Worm (Caenorhabditis elegans) whole organism, L2 larva: ENCODE results near the gene srpa-72.

ENCODE experiments used
- C34F6.9 ChIP-seq: fragments of 150-350 bp; optimal IDR thresholded peaks from 2 replicates; lab custom pipeline; 2014; ENCODE audit warnings: missing biosample characterization, missing genetic modification characterization
- F13H6.1 ChIP-seq: sonication (generic microtip); optimal IDR thresholded peaks from 2 replicates; lab custom pipeline; 2016; ENCODE audit warnings: missing genetic modification characterization, missing compliant biosample characterization
- R02D3.7 ChIP-seq: fragments of 150-350 bp; optimal IDR thresholded peaks from 2 replicates; lab custom pipeline; 2014; ENCODE audit warnings: missing biosample characterization, missing genetic modification characterization
- ZK546.5 ChIP-seq: sonication (generic microtip); optimal IDR thresholded peaks from 2 replicates; lab custom pipeline; 2017; ENCODE audit warnings: missing biosample characterization, missing genetic modification characterization
- alr-1 ChIP-seq: fragments of 150-350 bp; optimal IDR thresholded peaks from 2 replicates; lab custom pipeline; 2014; ENCODE audit warnings: missing biosample characterization, missing genetic modification characterization
- aly-2 ChIP-seq: fragments of 150-350 bp; optimal IDR thresholded peaks from 2 replicates; lab custom pipeline; 2014; ENCODE audit warnings: missing biosample characterization, missing genetic modification characterization
- ama-1 ChIP-seq: fragments of 150-350 bp; optimal IDR thresholded peaks from 2 replicates; lab custom pipeline; 2018; ENCODE audit warnings: inconsistent platforms
- blmp-1 ChIP-seq: sonication (generic microtip); optimal IDR thresholded peaks from 2 replicates; lab custom pipeline; 2017; ENCODE audit warnings: missing genetic modification characterization, mild to moderate bottlenecking, missing compliant biosample characterization, antibody characterized with exemption, moderate library complexity; ENCODE audit not compliant: insufficient read depth
- ceh-16 ChIP-seq: fragments of 150-350 bp; optimal IDR thresholded peaks from 2 replicates; lab custom pipeline; 2014; ENCODE audit warnings: missing biosample characterization, missing genetic modification characterization
- crh-2 ChIP-seq: sonication (generic microtip); optimal IDR thresholded peaks from 2 replicates; lab custom pipeline; 2017; ENCODE audit warnings: missing biosample characterization, missing genetic modification characterization
- dmd-4 ChIP-seq: sonication (generic microtip); optimal IDR thresholded peaks from 2 replicates; lab custom pipeline; 2017; ENCODE audit warnings: missing biosample characterization, missing genetic modification characterization
- elt-1 ChIP-seq: fragments of 150-350 bp; optimal IDR thresholded peaks from 2 replicates; lab custom pipeline; 2014; ENCODE audit warnings: missing biosample characterization, missing genetic modification characterization
- elt-3 ChIP-seq: sonication (generic microtip); optimal IDR thresholded peaks from 2 replicates; lab custom pipeline; 2017; ENCODE audit warnings: missing biosample characterization, missing genetic modification characterization
- fos-1 ChIP-seq: fragments of 150-350 bp; optimal IDR thresholded peaks from 2 replicates; lab custom pipeline; 2014; ENCODE audit warnings: missing biosample characterization, missing genetic modification characterization
- gmeb-1 ChIP-seq: fragments of 150-350 bp; optimal IDR thresholded peaks from 2 replicates; lab custom pipeline; 2014; ENCODE audit warnings: missing biosample characterization, missing genetic modification characterization
- lin-13 ChIP-seq: fragments of 150-350 bp; optimal IDR thresholded peaks from 2 replicates; lab custom pipeline; 2014; ENCODE audit warnings: missing biosample characterization, missing genetic modification reagents, missing genetic modification characterization
- lin-39 ChIP-seq: fragments of 150-350 bp; optimal IDR thresholded peaks from 2 replicates; lab custom pipeline; 2014; ENCODE audit warnings: missing biosample characterization, missing genetic modification reagents, missing genetic modification characterization
- lsy-2 ChIP-seq, 2 experiments: fragments of 150-350 bp in 1 of 2; sonication (generic microtip) in 1 of 2; optimal IDR thresholded peaks; 2 replicates each; lab custom pipeline; 2014 to 2017; ENCODE audit warnings: missing biosample characterization in 2 of 2, missing genetic modification characterization in 2 of 2
- mab-5 ChIP-seq: fragments of 150-350 bp; optimal IDR thresholded peaks from 2 replicates; lab custom pipeline; 2014; ENCODE audit warnings: missing biosample characterization, missing genetic modification characterization
- mbf-1 ChIP-seq: sonication (generic microtip); optimal IDR thresholded peaks from 2 replicates; lab custom pipeline; 2017; ENCODE audit warnings: missing biosample characterization, missing genetic modification characterization
- mdl-1 ChIP-seq, 2 experiments: fragments of 150-350 bp in 1 of 2; sonication (generic microtip) in 1 of 2; optimal IDR thresholded peaks; 2 replicates each; lab custom pipeline; 2017; ENCODE audit warnings: missing biosample characterization in 2 of 2, missing genetic modification characterization in 2 of 2
- nhr-10 ChIP-seq: sonication (generic microtip); optimal IDR thresholded peaks from 2 replicates; lab custom pipeline; 2017; ENCODE audit warnings: missing biosample characterization, missing genetic modification characterization
- nhr-11 ChIP-seq: fragments of 150-350 bp; optimal IDR thresholded peaks from 2 replicates; lab custom pipeline; 2014; ENCODE audit warnings: missing biosample characterization, missing genetic modification characterization
- nhr-12 ChIP-seq: fragments of 150-350 bp; optimal IDR thresholded peaks from 2 replicates; lab custom pipeline; 2014; ENCODE audit warnings: missing biosample characterization, missing genetic modification characterization
- nhr-129 ChIP-seq: fragments of 150-350 bp; optimal IDR thresholded peaks from 2 replicates; lab custom pipeline; 2014; ENCODE audit warnings: missing biosample characterization, missing genetic modification characterization
- nhr-21 ChIP-seq: fragments of 150-350 bp; optimal IDR thresholded peaks from 2 replicates; lab custom pipeline; 2014; ENCODE audit warnings: missing biosample characterization, missing genetic modification characterization
- nhr-237 ChIP-seq: fragments of 150-350 bp; optimal IDR thresholded peaks from 2 replicates; lab custom pipeline; 2014; ENCODE audit warnings: missing biosample characterization, missing genetic modification characterization
- nhr-6 ChIP-seq: fragments of 150-350 bp; optimal IDR thresholded peaks from 2 replicates; lab custom pipeline; 2014; ENCODE audit warnings: missing biosample characterization, missing genetic modification characterization
- nhr-77 ChIP-seq: fragments of 150-350 bp; optimal IDR thresholded peaks from 2 replicates; lab custom pipeline; 2014; ENCODE audit warnings: missing biosample characterization, missing genetic modification characterization
- peb-1 ChIP-seq: fragments of 150-350 bp; optimal IDR thresholded peaks from 2 replicates; lab custom pipeline; 2014; ENCODE audit warnings: missing biosample characterization, missing genetic modification characterization
- sem-4 ChIP-seq: fragments of 150-350 bp; optimal IDR thresholded peaks from 2 replicates; lab custom pipeline; 2014; ENCODE audit warnings: missing biosample characterization, missing genetic modification reagents, missing genetic modification characterization
- sma-9 ChIP-seq, 2 experiments: fragments of 150-350 bp in 1 of 2; sonication (generic microtip) in 1 of 2; optimal IDR thresholded peaks; 2 replicates each; lab custom pipeline; 2014 to 2016; ENCODE audit warnings: missing genetic modification characterization in 2 of 2, mild to moderate bottlenecking in 1 of 2, missing biosample characterization in 1 of 2, missing compliant biosample characterization in 1 of 2, missing genetic modification reagents in 1 of 2, moderate library complexity in 1 of 2
- unc-39 ChIP-seq: fragments of 150-350 bp; optimal IDR thresholded peaks from 2 replicates; lab custom pipeline; 2014; ENCODE audit warnings: missing biosample characterization, missing genetic modification characterization
- unc-55 ChIP-seq: fragments of 150-350 bp; sonication (generic microtip); optimal IDR thresholded peaks from 3 replicates; lab custom pipeline; 2014; ENCODE audit warnings: missing biosample characterization, missing genetic modification reagents, missing genetic modification characterization
- unc-62 ChIP-seq: fragments of 150-350 bp; optimal IDR thresholded peaks from 2 replicates; lab custom pipeline; 2014; ENCODE audit warnings: missing biosample characterization, missing genetic modification reagents, missing genetic modification characterization
- ztf-4 ChIP-seq: fragments of 150-350 bp; optimal IDR thresholded peaks from 2 replicates; lab custom pipeline; 2014; ENCODE audit warnings: missing biosample characterization, missing genetic modification characterization

Gene srpa-72

DNA sequence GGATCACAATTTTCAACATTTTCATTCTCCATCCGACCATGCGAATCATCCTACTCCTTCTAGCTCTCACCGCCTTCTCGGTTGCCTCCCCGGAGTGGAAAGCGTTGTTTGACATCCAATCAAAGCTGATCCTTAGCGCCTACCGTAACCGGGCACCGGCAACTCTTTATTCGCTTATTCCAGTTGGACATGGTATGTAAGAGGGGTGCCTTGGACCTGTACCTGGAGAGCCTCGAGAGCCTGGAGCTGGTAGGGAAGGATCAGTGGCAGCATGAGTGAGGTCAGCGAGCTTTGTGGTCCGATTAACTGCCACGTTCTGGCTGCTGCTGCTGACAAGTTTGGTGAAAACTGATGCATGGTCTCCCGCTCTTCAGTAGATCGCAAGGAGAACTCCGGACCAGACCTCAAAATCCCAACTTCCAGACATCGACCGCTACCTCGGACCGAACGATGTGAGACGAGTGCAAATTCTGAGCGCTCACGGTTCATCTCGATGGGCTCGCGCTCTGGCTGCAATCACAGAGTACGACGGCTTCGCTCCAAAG is 40.6 kb downstream of the srpa-72 start, which contains the start of gene K12H6.8:
K12H6.8 (plus strand) TSS at position 38 of the 545 bp plus-strand sequence.
- TF ChIP-seq alr-1 (tag; lab: Kevin White, UChicago) (no peak), ZK546.5 (tag; lab: Kevin White, UChicago) (no peak), unc-62 (no peak), mab-5 (tag; lab: Kevin White, UChicago) (no peak), nhr-11 (tag; lab: Kevin White, UChicago) (no peak), nhr-12 (tag; lab: Kevin White, UChicago) (no peak), ztf-4 (tag; lab: Kevin White, UChicago) (no peak), sem-4 (tag; lab: Kevin White, UChicago) (no peak), peb-1 (tag; lab: Kevin White, UChicago) (no peak), mdl-1 (tag; optimal IDR thresholded peaks at IDR 0.05; lab: Kevin White, UChicago) (no peak), sma-9 (GFP tag; optimal IDR thresholded peaks at IDR 0.05; lab: Kevin White, UChicago) (no peak), sma-9 (tag; optimal IDR thresholded peaks at IDR 0.05; lab: Kevin White, UChicago) (no peak), dmd-4 (no peak), aly-2 (tag; lab: Kevin White, UChicago) (no peak), elt-1 (no peak), R02D3.7 (tag; lab: Kevin White, UChicago) (no peak), blmp-1 (tag; lab: Kevin White, UChicago) (no peak), nhr-237 (tag; lab: Kevin White, UChicago) (no peak), nhr-77 (no peak), F13H6.1 (tag; lab: Kevin White, UChicago) (no peak), lin-39 (tag; lab: Kevin White, UChicago) (no peak)

ce11 chrII:2829482-2829881 is 42.2 kb downstream of the srpa-72 start:
- TF ChIP-seq nhr-6 (no peak), nhr-10 (tag; lab: Kevin White, UChicago) (no peak), sem-4 (tag; lab: Kevin White, UChicago) (no peak), R02D3.7 (tag; lab: Kevin White, UChicago) (no peak), nhr-11 (tag; lab: Kevin White, UChicago) (no peak), nhr-21 (no peak), elt-3 (tag; lab: Kevin White, UChicago) (no peak), ama-1 (lab: Kevin White, UChicago) (no peak), nhr-12 (tag; lab: Kevin White, UChicago) (no peak), unc-39 (tag; lab: Kevin White, UChicago) (no peak), unc-55 (GFP tag; lab: Kevin White, UChicago) (no peak), blmp-1 (tag; lab: Kevin White, UChicago) (no peak)
- TF ChIP-seq, all 48 proteins: peak for 0

- TF ChIP-seq R02D3.7 (tag; lab: Kevin White, UChicago) (no peak), ceh-16 (tag; lab: Kevin White, UChicago) (no peak), peb-1 (tag; lab: Kevin White, UChicago) (no peak)
These were observed 42.9 kb downstream of the srpa-72 start for ce11 chrII:2830144-2830543.

- TF ChIP-seq unc-55 (GFP tag; lab: Kevin White, UChicago) (no peak), blmp-1 (tag; lab: Kevin White, UChicago) (no peak), mab-5 (tag; lab: Kevin White, UChicago) (no peak), C34F6.9 (tag; lab: Kevin White, UChicago) (peak; percentile 14)
- TF ChIP-seq, all 48 proteins: peak for 1
These were observed 43.9 kb downstream of the srpa-72 start, which contains the start of gene K12H6.6 for ce11 chrII:2831173-2831572. K12H6.6 (minus strand) TSS chrII:2831233.

DNA sequence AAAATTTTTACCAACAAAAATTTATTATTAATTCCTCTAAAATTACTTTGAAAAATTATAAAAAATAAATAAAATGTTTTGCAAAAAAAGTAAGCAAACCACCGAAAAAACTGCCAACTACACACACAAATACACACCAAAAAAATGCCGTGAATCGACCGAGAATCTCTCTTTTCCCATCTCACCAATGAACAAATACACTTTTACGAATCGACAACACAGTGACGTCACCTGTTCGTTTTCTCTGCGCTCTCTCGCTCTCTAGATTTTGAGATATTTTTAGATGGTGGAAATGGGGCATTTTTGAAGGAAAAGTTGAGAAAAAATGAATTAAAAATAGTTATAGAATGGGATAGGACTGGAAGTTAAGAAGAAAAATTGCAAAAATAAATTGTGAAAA is 44.8 kb downstream of the srpa-72 start:
- TF ChIP-seq fos-1 (tag; lab: Kevin White, UChicago) (peak; percentile 9), lsy-2 (tag; optimal IDR thresholded peaks at IDR 0.05; lab: Kevin White, UChicago) (peak in 1 of 2 experiments; percentile 54), lin-13 (no peak), gmeb-1 (tag; lab: Kevin White, UChicago) (peak; percentile 14), F13H6.1 (tag; lab: Kevin White, UChicago) (peak; percentile 22), C34F6.9 (tag; lab: Kevin White, UChicago) (peak; percentile 46), blmp-1 (tag; lab: Kevin White, UChicago) (no peak), nhr-129 (peak; percentile 58), nhr-6 (no peak), sma-9 (GFP tag; optimal IDR thresholded peaks at IDR 0.05; lab: Kevin White, UChicago) (peak; percentile 54), sma-9 (tag; optimal IDR thresholded peaks at IDR 0.05; lab: Kevin White, UChicago) (no peak), crh-2 (tag; lab: Kevin White, UChicago) (peak; percentile 24), mbf-1 (tag; lab: Kevin White, UChicago) (no peak), unc-55 (GFP tag; lab: Kevin White, UChicago) (peak; percentile 34)
